Fruit fly (Drosophila melanogaster) whole organism, wandering third instar larva: Measurements from ENCODE around the gene GstO2.
A peak's percentile ranks its signal among the peaks of the same experiment; 100 is the strongest.

Source experiments
- CG9705 ChIP-seq: fragments of 200-800 bp; sonication (Bioruptor generic); optimal IDR thresholded peaks from 2 replicates; lab custom pipeline; 2018; ENCODE audit warnings: missing biosample characterization, mild to moderate bottlenecking, missing genetic modification characterization
- CrebA ChIP-seq: fragments of 200-800 bp; sonication (Bioruptor generic); optimal IDR thresholded peaks from 2 replicates; lab custom pipeline; 2016; ENCODE audit warnings: missing biosample characterization, mild to moderate bottlenecking, missing genetic modification characterization, borderline replicate concordance
- Dfd ChIP-seq: fragments of >200 bp; optimal IDR thresholded peaks from 2 replicates; lab custom pipeline; 2017; ENCODE audit warnings: missing biosample characterization, missing genetic modification characterization
- Dif ChIP-seq: fragments of 200-275, 200-300 bp; sonication (Bioruptor generic); optimal IDR thresholded peaks from 2 replicates; lab custom pipeline; 2018; ENCODE audit warnings: missing biosample characterization, missing genetic modification characterization; ENCODE audit not compliant: partially characterized antibody
- GATAd ChIP-seq: sonication (Bioruptor generic); optimal IDR thresholded peaks from 2 replicates; lab custom pipeline; 2016; ENCODE audit warnings: missing biosample characterization, missing genetic modification characterization
- HLH106 ChIP-seq: fragments of 200-800 bp; optimal IDR thresholded peaks from 3 replicates; lab custom pipeline; 2019; ENCODE audit warnings: missing biosample characterization, mild to moderate bottlenecking, missing genetic modification characterization, moderate library complexity
- Hnf4 ChIP-seq: fragments of 200-800 bp; sonication (Bioruptor generic); optimal IDR thresholded peaks from 2 replicates; lab custom pipeline; 2016; ENCODE audit warnings: missing biosample characterization, mild to moderate bottlenecking, missing genetic modification characterization
- Jra ChIP-seq: sonication (Bioruptor generic); optimal IDR thresholded peaks from 2 replicates; lab custom pipeline; 2016; ENCODE audit warnings: missing biosample characterization, missing genetic modification characterization
- Mio ChIP-seq: sonication (Bioruptor generic); optimal IDR thresholded peaks from 2 replicates; lab custom pipeline; 2016; ENCODE audit warnings: missing biosample characterization, missing genetic modification characterization
- Myc ChIP-seq: fragments of >200 bp; optimal IDR thresholded peaks from 2 replicates; lab custom pipeline; 2017
- N ChIP-seq: fragments of >200 bp; optimal IDR thresholded peaks from 2 replicates; lab custom pipeline; 2018; ENCODE audit warnings: missing biosample characterization, missing external identifiers, missing genetic modification characterization
- OdsH ChIP-seq: fragments of 200-800 bp; sonication (Bioruptor generic); optimal IDR thresholded peaks from 2 replicates; lab custom pipeline; 2016; ENCODE audit warnings: missing biosample characterization, mild to moderate bottlenecking, missing genetic modification characterization
- Rel ChIP-seq, 2 experiments: fragments of 200-800 bp; sonication (Bioruptor generic) in 1 of 2; optimal IDR thresholded peaks; 2 replicates in 1 of 2; 3 replicates in 1 of 2; lab custom pipeline; 2016 to 2019; ENCODE audit warnings: mild to moderate bottlenecking in 2 of 2, missing biosample characterization in 2 of 2, missing genetic modification characterization in 2 of 2, moderate library complexity in 1 of 2
- Vsx2 ChIP-seq: fragments of 200-300, 225-300 bp; sonication (Bioruptor generic); optimal IDR thresholded peaks from 2 replicates; lab custom pipeline; 2018; ENCODE audit warnings: missing biosample characterization, missing genetic modification characterization; ENCODE audit not compliant: partially characterized antibody
- br ChIP-seq: fragments of 200-800 bp; sonication (Bioruptor generic); optimal IDR thresholded peaks from 2 replicates; lab custom pipeline; 2016; ENCODE audit warnings: missing biosample characterization, missing genetic modification characterization
- brk ChIP-seq: fragments of 200-800 bp; sonication (Bioruptor generic); optimal IDR thresholded peaks from 2 replicates; lab custom pipeline; 2016; ENCODE audit warnings: missing biosample characterization, mild to moderate bottlenecking, missing genetic modification characterization
- dl ChIP-seq, 2 experiments: fragments of 175-275, 200-275 bp in 1 of 2; fragments of 200-275 bp in 1 of 2; sonication (Bioruptor generic); optimal IDR thresholded peaks; lab custom pipeline; 2018; ENCODE audit warnings: mild to moderate bottlenecking in 2 of 2, missing biosample characterization in 2 of 2, missing genetic modification characterization in 2 of 2, moderate library complexity in 2 of 2; ENCODE audit not compliant: partially characterized antibody in 2 of 2, insufficient read depth in 1 of 2
- dmrt93B ChIP-seq: fragments of 200-800 bp; sonication (Bioruptor generic); optimal IDR thresholded peaks from 2 replicates; lab custom pipeline; 2018; ENCODE audit warnings: missing biosample characterization, mild to moderate bottlenecking, missing genetic modification characterization
- dsf ChIP-seq: sonication (Bioruptor generic); optimal IDR thresholded peaks from 2 replicates; lab custom pipeline; 2016; ENCODE audit warnings: missing biosample characterization, missing genetic modification characterization, borderline replicate concordance
- foxo ChIP-seq, 2 experiments: fragments of 200-800 bp; sonication (Bioruptor generic); optimal IDR thresholded peaks; 2 replicates in 1 of 2; 3 replicates in 1 of 2; lab custom pipeline; 2016 to 2017; ENCODE audit warnings: missing biosample characterization in 2 of 2, missing genetic modification characterization in 2 of 2
- fru ChIP-seq: fragments of 200-800 bp; sonication (Bioruptor generic); optimal IDR thresholded peaks from 3 replicates; lab custom pipeline; 2016; ENCODE audit warnings: missing biosample characterization, mild to moderate bottlenecking, missing genetic modification characterization
- h ChIP-seq: fragments of 200-800 bp; sonication (Bioruptor generic); optimal IDR thresholded peaks from 3 replicates; lab custom pipeline; 2016; ENCODE audit warnings: missing biosample characterization, mild to moderate bottlenecking, missing genetic modification characterization
- jim ChIP-seq: fragments of 175-275, 200-325 bp; sonication (Bioruptor generic); optimal IDR thresholded peaks from 2 replicates; lab custom pipeline; 2016; ENCODE audit warnings: missing biosample characterization, mild to moderate bottlenecking, missing genetic modification characterization
- pan ChIP-seq: fragments of >200 bp; optimal IDR thresholded peaks from 2 replicates; lab custom pipeline; 2017
- psq ChIP-seq: fragments of 200-800 bp; sonication (Bioruptor generic); optimal IDR thresholded peaks from 3 replicates; lab custom pipeline; 2017; ENCODE audit warnings: missing biosample characterization, mild to moderate bottlenecking, missing genetic modification characterization, moderate library complexity
- rgr ChIP-seq: fragments of 200-800 bp; sonication (Bioruptor generic); optimal IDR thresholded peaks from 3 replicates; lab custom pipeline; 2016; ENCODE audit warnings: missing biosample characterization, mild to moderate bottlenecking, missing genetic modification characterization
- sage ChIP-seq: fragments of 200-800 bp; sonication (Bioruptor generic); optimal IDR thresholded peaks from 2 replicates; lab custom pipeline; 2016; ENCODE audit warnings: missing biosample characterization, mild to moderate bottlenecking, missing genetic modification characterization
- sv ChIP-seq: fragments of 200-800 bp; sonication (Bioruptor generic); optimal IDR thresholded peaks from 3 replicates; lab custom pipeline; 2016; ENCODE audit warnings: missing biosample characterization, missing genetic modification characterization
- tai ChIP-seq: sonication (Bioruptor generic); optimal IDR thresholded peaks from 2 replicates; lab custom pipeline; 2016; ENCODE audit warnings: missing biosample characterization, missing genetic modification characterization
- usp ChIP-seq: fragments of >200 bp; optimal IDR thresholded peaks from 2 replicates; lab custom pipeline; 2017; ENCODE audit warnings: missing biosample characterization, missing genetic modification characterization
- woc ChIP-seq: sonication (Bioruptor generic); optimal IDR thresholded peaks from 2 replicates; lab custom pipeline; 2016; ENCODE audit warnings: missing biosample characterization, mild to moderate bottlenecking, missing genetic modification characterization

Gene GstO2

dm6 chr3L:8514768-8515167, 8.5 kb downstream of the GstO2 start, which contains the start of gene CG6683:
TSS of gene CG6683 (minus strand) at chr3L:8514921.
- TF ChIP-seq Myc (peak; percentile 63), br (GFP tag; lab: Kevin White, UChicago) (no peak), OdsH (GFP tag; lab: Kevin White, UChicago) (no peak)
- TF ChIP-seq, all 38 proteins: peak for 1

- no peak for TF ChIP-seq jim (GFP tag; lab: Kevin White, UChicago)
- no peak for TF ChIP-seq CrebA (GFP tag; lab: Kevin White, UChicago)
- TF ChIP-seq dsf (GFP tag; lab: Kevin White, UChicago): no peak
- no peak for TF ChIP-seq woc (GFP tag; lab: Kevin White, UChicago)
- no peak for TF ChIP-seq fru (GFP tag; lab: Kevin White, UChicago)
- TF ChIP-seq foxo (GFP tag; optimal IDR thresholded peaks at IDR 0.05; lab: Kevin White, UChicago): no peak
- TF ChIP-seq usp (GFP tag; lab: Kevin White, UChicago): no peak
- TF ChIP-seq GATAd: no peak
- no peak for TF ChIP-seq Hnf4
- no peak for TF ChIP-seq CG9705 (GFP tag; lab: Kevin White, UChicago)
- no peak for TF ChIP-seq N (GFP tag; lab: Kevin White, UChicago)
- no peak for TF ChIP-seq sage (GFP tag; lab: Kevin White, UChicago)
- TF ChIP-seq Rel (GFP tag; optimal IDR thresholded peaks at IDR 0.05; lab: Kevin White, UChicago): no peak
- no peak for TF ChIP-seq Rel (tag; optimal IDR thresholded peaks at IDR 0.05; lab: Kevin White, UChicago)
- TF ChIP-seq dl (GFP tag; optimal IDR thresholded peaks at IDR 0.05; lab: Kevin White, UChicago; ENCODE audit: insufficient read depth in 1 of 2, partially characterized antibody in 2 of 2): no peak
- TF ChIP-seq h (GFP tag; lab: Kevin White, UChicago): no peak
- no peak for TF ChIP-seq rgr (GFP tag; lab: Kevin White, UChicago)
- no peak for TF ChIP-seq psq (GFP tag; lab: Kevin White, UChicago)
- no peak for TF ChIP-seq br (GFP tag; lab: Kevin White, UChicago)
- TF ChIP-seq dmrt93B (GFP tag; lab: Kevin White, UChicago): no peak
Observed at dm6 chr3L:8513258-8513657, 10.0 kb downstream of the GstO2 start.

dm6 chr3L:8512428-8512827, 10.9 kb downstream of the GstO2 start, which contains the start of gene CG6765:
TSS of gene CG6765 (plus strand) at chr3L:8512767.
- TF ChIP-seq br (GFP tag; lab: Kevin White, UChicago) (no peak), Dif (peak; percentile 46)

- TF ChIP-seq dsf (GFP tag; lab: Kevin White, UChicago) (no peak), psq (GFP tag; lab: Kevin White, UChicago) (peak; percentile 33), Mio (GFP tag; lab: Kevin White, UChicago) (no peak), Hnf4 (no peak), tai (GFP tag; lab: Kevin White, UChicago) (no peak), sv (GFP tag; lab: Kevin White, UChicago) (no peak), OdsH (GFP tag; lab: Kevin White, UChicago) (no peak), jim (GFP tag; lab: Kevin White, UChicago) (no peak), brk (GFP tag; lab: Kevin White, UChicago) (no peak), CrebA (GFP tag; lab: Kevin White, UChicago) (no peak), foxo (GFP tag; optimal IDR thresholded peaks at IDR 0.05; lab: Kevin White, UChicago) (no peak), Jra (no peak), Dfd (no peak), pan (lab: Kevin White, UChicago) (no peak), HLH106 (peak; percentile 3), GATAd (no peak), Rel (GFP tag; optimal IDR thresholded peaks at IDR 0.05; lab: Kevin White, UChicago) (no peak), Rel (tag; optimal IDR thresholded peaks at IDR 0.05; lab: Kevin White, UChicago) (no peak), Myc (peak; percentile 35), N (GFP tag; lab: Kevin White, UChicago) (no peak), Vsx2 (no peak)
Observed at dm6 chr3L:8509567-8510109, 13.7 kb downstream of the GstO2 start, which contains the start of the genes ZC3H3 and Pus7. TSS of gene ZC3H3 (minus strand) at chr3L:8509763. TSS of gene Pus7 (plus strand) at chr3L:8510003.
